Fruit fly (Drosophila melanogaster) whole organism, adult: ENCODE measurements around the gene CG33639.

ENCODE experiments used
- CG11617 ChIP-seq: fragments of 200-800 bp; sonication (Bioruptor generic); optimal IDR thresholded peaks from 2 replicates; lab custom pipeline; 2017; ENCODE audit warnings: mild to moderate bottlenecking, missing biosample characterization, missing genetic modification reagents, missing genetic modification characterization
- CG12768 ChIP-seq: fragments of 200-800 bp; sonication (Bioruptor generic); optimal IDR thresholded peaks from 2 replicates; lab custom pipeline; 2017; ENCODE audit warnings: missing biosample characterization, missing genetic modification characterization, mild to moderate bottlenecking, moderate library complexity, missing genetic modification reagents
- CG14711 ChIP-seq: fragments of 200-800 bp; sonication (Bioruptor generic); optimal IDR thresholded peaks from 2 replicates; lab custom pipeline; 2018; ENCODE audit warnings: missing biosample characterization, mild to moderate bottlenecking, missing genetic modification characterization, moderate library complexity
- CG1620 ChIP-seq: fragments of 200-800 bp; sonication (Bioruptor generic); optimal IDR thresholded peaks from 2 replicates; lab custom pipeline; 2016; ENCODE audit warnings: missing biosample characterization, missing genetic modification characterization
- CG33017 ChIP-seq: fragments of 200-800 bp; sonication (Bioruptor generic); optimal IDR thresholded peaks from 2 replicates; lab custom pipeline; 2018; ENCODE audit warnings: missing biosample characterization, mild to moderate bottlenecking, missing genetic modification characterization, moderate library complexity
- CG5204 ChIP-seq: fragments of 200-800 bp; sonication (Bioruptor generic); optimal IDR thresholded peaks from 2 replicates; lab custom pipeline; 2016; ENCODE audit warnings: missing biosample characterization, missing genetic modification characterization
- CG7045 ChIP-seq: fragments of 200-800 bp; sonication (Bioruptor generic); optimal IDR thresholded peaks from 2 replicates; lab custom pipeline; 2017; ENCODE audit warnings: missing biosample characterization, mild to moderate bottlenecking, missing genetic modification characterization
- CG7101 ChIP-seq: fragments of 200-800 bp; sonication (Bioruptor generic); optimal IDR thresholded peaks from 2 replicates; lab custom pipeline; 2018; ENCODE audit warnings: missing biosample characterization, mild to moderate bottlenecking, missing genetic modification characterization, moderate library complexity
- Clk ChIP-seq: fragments of 200-800 bp; sonication (Bioruptor generic); optimal IDR thresholded peaks from 2 replicates; lab custom pipeline; 2017; ENCODE audit warnings: missing biosample characterization, missing genetic modification characterization
- Crg-1 ChIP-seq: fragments of 200-800 bp; sonication (Bioruptor generic); optimal IDR thresholded peaks from 2 replicates; lab custom pipeline; 2016; ENCODE audit warnings: missing biosample characterization, missing genetic modification characterization
- Hr96 ChIP-seq: fragments of 200-800 bp; sonication (Bioruptor generic); optimal IDR thresholded peaks from 2 replicates; lab custom pipeline; 2016; ENCODE audit warnings: missing biosample characterization, missing genetic modification characterization
- Mnt ChIP-seq: fragments of 200-800 bp; sonication (Bioruptor generic); optimal IDR thresholded peaks from 2 replicates; lab custom pipeline; 2016; ENCODE audit warnings: missing biosample characterization, mild to moderate bottlenecking, missing genetic modification characterization
- bab1 ChIP-seq: fragments of 200-800 bp; sonication (Bioruptor generic); optimal IDR thresholded peaks from 3 replicates; lab custom pipeline; 2019; ENCODE audit warnings: missing biosample characterization, mild to moderate bottlenecking, missing genetic modification characterization, moderate library complexity
- cic ChIP-seq: fragments of 200-800 bp; sonication (Bioruptor generic); optimal IDR thresholded peaks from 2 replicates; lab custom pipeline; 2017; ENCODE audit warnings: missing biosample characterization, mild to moderate bottlenecking, missing genetic modification characterization, moderate library complexity
- cnc ChIP-seq, 2 experiments: fragments of >200 bp; optimal IDR thresholded peaks; 2 replicates each; lab custom pipeline; 2017
- kay ChIP-seq: fragments of 200-800 bp; sonication (Bioruptor generic); peaks from one replicate; lab custom pipeline; 2016; ENCODE audit warnings: missing biosample characterization, missing genetic modification characterization, borderline replicate concordance
- ovo ChIP-seq: fragments of 200-800 bp; sonication (Bioruptor generic); optimal IDR thresholded peaks from 2 replicates; lab custom pipeline; 2016; ENCODE audit warnings: missing biosample characterization, missing genetic modification characterization
- pad ChIP-seq: fragments of 200-800 bp; sonication (Bioruptor generic); optimal IDR thresholded peaks from 3 replicates; lab custom pipeline; 2017; ENCODE audit warnings: missing biosample characterization, missing genetic modification characterization, mild to moderate bottlenecking, moderate library complexity, missing genetic modification reagents
- tj ChIP-seq: fragments of 200-800 bp; sonication (Bioruptor generic); optimal IDR thresholded peaks from 3 replicates; lab custom pipeline; 2017; ENCODE audit warnings: missing biosample characterization, mild to moderate bottlenecking, missing genetic modification characterization, moderate library complexity
- toe ChIP-seq: fragments of 200-800 bp; sonication (Bioruptor generic); optimal IDR thresholded peaks from 2 replicates; lab custom pipeline; 2016; ENCODE audit warnings: missing biosample characterization, missing genetic modification characterization

CG33639 gene

DNA sequence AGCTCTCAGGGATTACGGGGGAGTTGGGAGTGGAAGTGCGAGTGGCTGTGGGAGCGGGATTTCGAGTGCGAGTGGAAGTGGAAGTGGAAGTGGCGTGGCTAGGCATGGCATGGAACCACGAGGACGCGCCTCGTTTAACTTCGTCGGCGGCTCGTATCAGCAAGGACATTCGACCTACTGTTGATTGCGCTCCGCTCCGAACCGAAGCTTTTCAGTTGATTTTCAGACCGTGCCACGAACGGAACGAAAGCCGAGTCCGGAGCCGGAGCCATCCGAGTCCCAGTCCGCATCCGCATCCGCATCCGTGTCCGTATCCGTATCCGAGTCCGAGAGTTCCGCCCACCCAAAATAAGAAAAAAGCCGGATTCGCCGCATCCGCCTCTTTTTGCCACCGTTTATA lies 39.9 kb downstream of the CG33639 start:
- no peak for TF ChIP-seq CG12768 (GFP tag; lab: Kevin White, UChicago)
- TF ChIP-seq CG33017 (tag; lab: Kevin White, UChicago), result no peak
- no peak for TF ChIP-seq CG1620
- TF ChIP-seq CG11617 (GFP tag; lab: Kevin White, UChicago), result no peak
- no peak for TF ChIP-seq Crg-1 (GFP tag; lab: Kevin White, UChicago)
- no peak for TF ChIP-seq CG5204 (GFP tag; lab: Kevin White, UChicago)
- no peak for TF ChIP-seq CG14711 (tag; lab: Kevin White, UChicago)
- no peak for TF ChIP-seq ovo (GFP tag; lab: Kevin White, UChicago)
- TF ChIP-seq cnc (optimal IDR thresholded peaks at IDR 0.05; lab: Kevin White, UChicago), result no peak
- no peak for TF ChIP-seq CG7045 (GFP tag; lab: Kevin White, UChicago)
- no peak for TF ChIP-seq cic (GFP tag; lab: Kevin White, UChicago)
- TF ChIP-seq Mnt (GFP tag; lab: Kevin White, UChicago), result no peak
- TF ChIP-seq bab1 (GFP tag; lab: Kevin White, UChicago), result no peak
- no peak for TF ChIP-seq tj (GFP tag; lab: Kevin White, UChicago)
- TF ChIP-seq Clk (GFP tag; lab: Kevin White, UChicago), result no peak
- no peak for TF ChIP-seq toe (GFP tag; lab: Kevin White, UChicago)
- no peak for TF ChIP-seq kay (GFP tag; lab: Kevin White, UChicago)

DNA sequence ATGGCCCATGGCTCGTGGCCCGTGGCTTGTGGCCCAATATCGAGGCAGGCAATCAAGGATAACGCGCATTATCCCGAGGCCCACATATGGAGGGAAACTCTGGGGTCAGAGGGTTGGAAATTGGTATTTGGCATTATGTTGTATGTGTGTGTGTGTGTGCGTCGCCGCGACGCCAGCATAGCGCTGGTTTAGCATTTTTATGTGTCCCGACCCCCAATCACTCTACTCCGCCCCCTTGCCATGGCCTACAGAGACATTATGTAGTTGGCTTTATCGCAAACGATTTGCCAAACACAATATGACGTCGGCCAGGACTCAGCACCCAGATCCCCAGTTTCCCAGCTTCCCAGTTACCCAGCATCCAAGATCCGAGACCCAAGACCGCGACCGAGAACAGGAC lies 44.7 kb downstream of the CG33639 start:
- TF ChIP-seq CG5204 (GFP tag; lab: Kevin White, UChicago), result no peak
- TF ChIP-seq Clk (GFP tag; lab: Kevin White, UChicago), result no peak
- TF ChIP-seq Crg-1 (GFP tag; lab: Kevin White, UChicago), result no peak
- no peak for TF ChIP-seq CG33017 (tag; lab: Kevin White, UChicago)
- no peak for TF ChIP-seq CG7101 (tag; lab: Kevin White, UChicago)
- TF ChIP-seq Mnt (GFP tag; lab: Kevin White, UChicago), result no peak
- no peak for TF ChIP-seq CG1620
- TF ChIP-seq pad, result no peak
- TF ChIP-seq toe (GFP tag; lab: Kevin White, UChicago), result no peak
- TF ChIP-seq tj (GFP tag; lab: Kevin White, UChicago), result no peak
- no peak for TF ChIP-seq kay (GFP tag; lab: Kevin White, UChicago)
- no peak for TF ChIP-seq ovo (GFP tag; lab: Kevin White, UChicago)
- TF ChIP-seq CG7045 (GFP tag; lab: Kevin White, UChicago), result no peak
- TF ChIP-seq bab1 (GFP tag; lab: Kevin White, UChicago), result no peak
- TF ChIP-seq CG12768 (GFP tag; lab: Kevin White, UChicago), result no peak

DNA sequence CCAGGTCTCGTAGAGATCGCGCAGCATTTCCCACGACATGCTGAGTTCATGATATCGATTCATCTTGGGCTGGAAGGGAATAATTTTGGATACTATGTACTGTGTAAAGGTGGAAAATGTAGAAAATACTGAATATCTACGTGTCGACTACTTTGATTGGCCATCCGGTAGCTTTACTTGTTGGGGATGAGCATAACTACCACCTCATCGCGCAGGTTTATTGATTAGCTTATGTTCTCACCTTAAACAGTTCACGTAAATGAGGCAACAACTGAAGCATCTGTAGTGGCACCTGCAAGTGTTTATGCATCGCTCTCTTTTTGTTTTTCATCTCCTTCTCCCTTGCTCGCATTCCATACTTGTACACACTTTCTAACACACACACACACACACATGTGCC lies 46.5 kb downstream of the CG33639 start, which contains the start of gene Andorra:
TSS of gene Andorra (minus strand) at position 101 of the 400 bp plus-strand sequence.
- TF ChIP-seq ovo (GFP tag; lab: Kevin White, UChicago) (no peak), CG33017 (tag; lab: Kevin White, UChicago) (no peak), Mnt (GFP tag; lab: Kevin White, UChicago) (no peak), Clk (GFP tag; lab: Kevin White, UChicago) (no peak), toe (GFP tag; lab: Kevin White, UChicago) (no peak), Crg-1 (GFP tag; lab: Kevin White, UChicago) (no peak), tj (GFP tag; lab: Kevin White, UChicago) (no peak), kay (GFP tag; lab: Kevin White, UChicago) (no peak), Hr96 (GFP tag; lab: Kevin White, UChicago) (no peak), bab1 (GFP tag; lab: Kevin White, UChicago) (no peak), CG5204 (GFP tag; lab: Kevin White, UChicago) (no peak), CG11617 (GFP tag; lab: Kevin White, UChicago) (no peak), cnc (optimal IDR thresholded peaks at IDR 0.05; lab: Kevin White, UChicago) (no peak), CG7045 (GFP tag; lab: Kevin White, UChicago) (no peak), CG7101 (tag; lab: Kevin White, UChicago) (no peak), CG12768 (GFP tag; lab: Kevin White, UChicago) (no peak), cic (GFP tag; lab: Kevin White, UChicago) (no peak), CG14711 (tag; lab: Kevin White, UChicago) (no peak), CG1620 (no peak)

DNA sequence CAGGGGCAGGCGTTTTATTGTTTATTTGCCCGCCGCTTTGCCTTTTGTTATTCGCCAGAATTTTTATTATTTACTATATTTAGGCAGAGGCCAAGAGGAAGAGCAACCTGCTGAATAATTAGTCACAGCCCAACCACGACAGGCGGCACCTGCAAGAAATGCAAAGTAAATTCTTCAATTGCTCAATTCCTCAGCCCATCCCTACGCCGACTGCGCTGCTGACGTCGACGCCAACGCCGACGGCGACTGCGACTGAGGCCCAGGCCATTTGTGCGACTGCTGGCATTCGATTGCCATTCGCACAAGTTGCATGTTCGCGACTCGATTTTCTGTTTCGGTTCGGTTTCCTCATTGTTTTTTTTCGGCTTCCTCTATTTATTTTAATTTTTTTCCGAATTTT lies 48.6 kb downstream of the CG33639 start, which contains the start of gene Frq2:
TSS of gene Frq2 (plus strand) at position 301 of the 400 bp plus-strand sequence.
- TF ChIP-seq CG11617 (GFP tag; lab: Kevin White, UChicago) (no peak), CG7101 (tag; lab: Kevin White, UChicago) (no peak), CG7045 (GFP tag; lab: Kevin White, UChicago) (no peak), CG5204 (GFP tag; lab: Kevin White, UChicago) (no peak), tj (GFP tag; lab: Kevin White, UChicago) (no peak), Crg-1 (GFP tag; lab: Kevin White, UChicago) (no peak), CG33017 (tag; lab: Kevin White, UChicago) (no peak), cic (GFP tag; lab: Kevin White, UChicago) (no peak), CG14711 (tag; lab: Kevin White, UChicago) (no peak), CG1620 (no peak), Clk (GFP tag; lab: Kevin White, UChicago) (no peak), pad (no peak), Hr96 (GFP tag; lab: Kevin White, UChicago) (no peak)
